Worm (Caenorhabditis elegans): ENCODE measurements around the gene mgrn-1.

mgrn-1 gene

DNA sequence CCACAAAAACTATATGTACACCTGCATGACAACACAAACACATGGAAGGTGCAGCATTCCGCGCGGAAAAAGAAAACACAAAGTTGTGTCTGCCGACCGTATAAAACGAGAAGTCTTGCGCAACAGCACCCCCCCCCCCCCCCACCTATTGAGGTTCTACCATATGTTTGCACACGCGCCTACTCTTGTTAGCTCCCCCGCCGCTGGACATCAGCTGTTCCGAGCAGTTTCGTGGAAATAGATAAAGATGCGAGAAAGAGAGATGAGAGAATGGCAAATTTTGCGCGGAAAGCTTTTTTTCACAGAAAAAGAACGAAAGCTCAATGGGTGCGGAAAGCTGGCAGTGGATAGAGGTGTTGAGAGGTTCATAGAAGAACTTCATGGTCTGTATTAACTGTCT, 24.1 kb upstream of the mgrn-1 start:
- no peak for TF ChIP-seq dmd-4 (tag; optimal IDR thresholded peaks at IDR 0.05)
- no peak for TF ChIP-seq ztf-11 (tag; optimal IDR thresholded peaks at IDR 0.05)
- no peak for TF ChIP-seq nhr-129 (tag; optimal IDR thresholded peaks at IDR 0.05)
- TF ChIP-seq ama-1 (optimal IDR thresholded peaks at IDR 0.05): no peak
- no peak for TF ChIP-seq unc-62 (GFP tag; optimal IDR thresholded peaks at IDR 0.05)
- TF ChIP-seq mab-5 (tag; optimal IDR thresholded peaks at IDR 0.05): no peak
- TF ChIP-seq elt-3 (tag; optimal IDR thresholded peaks at IDR 0.05): no peak
- TF ChIP-seq ztf-4 (tag; optimal IDR thresholded peaks at IDR 0.05): no peak
- no peak for TF ChIP-seq F13H6.1 (tag; optimal IDR thresholded peaks at IDR 0.05)

- TF ChIP-seq lin-13 (GFP tag; optimal IDR thresholded peaks at IDR 0.05) (no peak), unc-62 (GFP tag; optimal IDR thresholded peaks at IDR 0.05) (no peak), ceh-82 (tag; optimal IDR thresholded peaks at IDR 0.05) (no peak), nhr-6 (tag; optimal IDR thresholded peaks at IDR 0.05) (no peak), alr-1 (tag; optimal IDR thresholded peaks at IDR 0.05) (no peak), skn-1 (tag; optimal IDR thresholded peaks at IDR 0.05) (no peak), ztf-1 (GFP tag; conservative IDR thresholded peaks at IDR 0.05) (no peak), ZK546.5 (tag; optimal IDR thresholded peaks at IDR 0.05) (no peak), aly-2 (tag; optimal IDR thresholded peaks at IDR 0.05) (no peak), nhr-77 (tag; optimal IDR thresholded peaks at IDR 0.05) (no peak), peb-1 (tag; optimal IDR thresholded peaks at IDR 0.05) (no peak), nhr-21 (tag; optimal IDR thresholded peaks at IDR 0.05) (no peak), nhr-23 (tag; optimal IDR thresholded peaks at IDR 0.05) (no peak), mab-5 (tag; optimal IDR thresholded peaks at IDR 0.05) (no peak), blmp-1 (tag; optimal IDR thresholded peaks at IDR 0.05; ENCODE audit: insufficient read depth) (no peak), fos-1 (tag; optimal IDR thresholded peaks at IDR 0.05) (no peak), mbf-1 (tag; optimal IDR thresholded peaks at IDR 0.05) (no peak), ceh-16 (tag; optimal IDR thresholded peaks at IDR 0.05) (no peak)
These were observed 23.7 kb upstream of the mgrn-1 start, which contains the start of gene K04G11.1 for ce11 chrX:14335220-14335619. Gene K04G11.1, plus strand, starts transcription at chrX:14335520.

DNA sequence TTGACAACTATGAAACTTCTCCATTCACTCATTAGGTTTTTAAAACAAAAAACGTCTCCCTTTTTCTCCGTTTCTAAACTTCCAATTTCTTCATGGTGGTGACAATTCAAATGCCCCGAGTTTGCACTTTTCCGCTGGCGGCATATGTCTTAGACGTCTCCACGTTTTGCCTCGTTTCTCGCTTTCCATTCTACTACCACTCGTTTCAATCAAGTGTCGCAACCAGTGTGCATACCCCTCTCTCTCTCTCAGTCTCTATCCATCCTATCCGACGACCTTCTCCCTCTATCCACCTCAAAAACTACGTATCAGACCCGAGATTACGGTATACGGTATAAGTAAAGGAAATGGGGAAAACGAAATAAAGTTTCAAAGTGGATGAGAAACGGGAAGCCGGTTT, 22.7 kb upstream of the mgrn-1 start:
- no peak for TF ChIP-seq nhr-237 (tag; optimal IDR thresholded peaks at IDR 0.05)
- no peak for TF ChIP-seq Y55F3AM.14 (GFP tag; optimal IDR thresholded peaks at IDR 0.05)
- no peak for TF ChIP-seq ceh-16 (tag; optimal IDR thresholded peaks at IDR 0.05)
- peak; percentile 28 for TF ChIP-seq nhr-6 (tag; optimal IDR thresholded peaks at IDR 0.05)
- TF ChIP-seq nhr-21 (tag; optimal IDR thresholded peaks at IDR 0.05): peak; percentile 46
- TF ChIP-seq blmp-1 (tag; optimal IDR thresholded peaks at IDR 0.05; ENCODE audit: insufficient read depth): peak; percentile 32
- peak; percentile 69 for TF ChIP-seq nhr-129 (tag; optimal IDR thresholded peaks at IDR 0.05)
- no peak for TF ChIP-seq lin-13 (GFP tag; optimal IDR thresholded peaks at IDR 0.05)
- TF ChIP-seq sma-3 (GFP tag; optimal IDR thresholded peaks at IDR 0.05): no peak
- peak; percentile 27 for TF ChIP-seq C34F6.9 (tag; optimal IDR thresholded peaks at IDR 0.05)
- no peak for TF ChIP-seq lin-11 (tag; optimal IDR thresholded peaks at IDR 0.05)
- no peak for TF ChIP-seq alr-1 (tag; optimal IDR thresholded peaks at IDR 0.05)
- no peak for TF ChIP-seq nhr-23 (tag; optimal IDR thresholded peaks at IDR 0.05)
- TF ChIP-seq gmeb-1 (tag; optimal IDR thresholded peaks at IDR 0.05): no peak
- TF ChIP-seq aly-2 (tag; optimal IDR thresholded peaks at IDR 0.05): no peak
- no peak for TF ChIP-seq ceh-82 (tag; optimal IDR thresholded peaks at IDR 0.05)
- TF ChIP-seq F13H6.1 (tag; optimal IDR thresholded peaks at IDR 0.05): peak; percentile 26
- TF ChIP-seq egl-27 (tag; optimal IDR thresholded peaks at IDR 0.05): peak; percentile 26
- no peak for TF ChIP-seq nhr-25 (tag; optimal IDR thresholded peaks at IDR 0.05)
- peak; percentile 27 for TF ChIP-seq fos-1 (tag; optimal IDR thresholded peaks at IDR 0.05)
- TF ChIP-seq zag-1 (tag; optimal IDR thresholded peaks at IDR 0.05): no peak
- peak in 1 of 2 experiments; percentile 68 for TF ChIP-seq lsy-2 (tag; optimal IDR thresholded peaks at IDR 0.05)
- peak; percentile 61 for TF ChIP-seq sma-9 (GFP tag; optimal IDR thresholded peaks at IDR 0.05)
- TF ChIP-seq sma-9 (tag; optimal IDR thresholded peaks at IDR 0.05): no peak
- no peak for TF ChIP-seq ztf-11 (tag; optimal IDR thresholded peaks at IDR 0.05)
- no peak for TF ChIP-seq mbf-1 (tag; optimal IDR thresholded peaks at IDR 0.05)

- TF ChIP-seq alr-1 (tag; optimal IDR thresholded peaks at IDR 0.05) (no peak), lsy-2 (tag; optimal IDR thresholded peaks at IDR 0.05) (no peak), ztf-1 (GFP tag; conservative IDR thresholded peaks at IDR 0.05) (no peak), ztf-4 (tag; optimal IDR thresholded peaks at IDR 0.05) (no peak), R02D3.7 (tag; optimal IDR thresholded peaks at IDR 0.05) (no peak), aly-2 (tag; optimal IDR thresholded peaks at IDR 0.05) (no peak), ceh-16 (tag; optimal IDR thresholded peaks at IDR 0.05) (no peak), nhr-12 (tag; optimal IDR thresholded peaks at IDR 0.05) (no peak), Y55F3AM.14 (GFP tag; optimal IDR thresholded peaks at IDR 0.05) (no peak), unc-62 (GFP tag; optimal IDR thresholded peaks at IDR 0.05) (no peak), ceh-82 (tag; optimal IDR thresholded peaks at IDR 0.05) (no peak), sem-4 (tag; optimal IDR thresholded peaks at IDR 0.05) (no peak), egl-27 (tag; optimal IDR thresholded peaks at IDR 0.05) (peak; percentile 12), F13H6.1 (tag; optimal IDR thresholded peaks at IDR 0.05) (peak; percentile 15), mab-5 (tag; optimal IDR thresholded peaks at IDR 0.05) (no peak)
These were observed 17.9 kb upstream of the mgrn-1 start for ce11 chrX:14329348-14329747.

Measured in whole organism, L2 larva.